Worm (Caenorhabditis elegans) whole organism, L1 larva: ENCODE results near the gene ZC449.5.

Experiments used
- Y116A8C.19 ChIP-seq: sonication (generic microtip); optimal IDR thresholded peaks from 2 replicates; lab custom pipeline; 2016; ENCODE audit warnings: missing compliant biosample characterization, missing genetic modification characterization, borderline replicate concordance
- ama-1 ChIP-seq: fragments of 150-350 bp; optimal IDR thresholded peaks from 2 replicates; lab custom pipeline; 2014
- egl-27 ChIP-seq, 2 experiments: fragments of 150-350 bp in 1 of 2; sonication (generic microtip); optimal IDR thresholded peaks; 3 replicates each; lab custom pipeline; 2017 to 2018; ENCODE audit warnings: missing biosample characterization in 2 of 2, missing genetic modification characterization in 2 of 2, missing genetic modification reagents in 2 of 2
- elt-3 ChIP-seq, 6 experiments: fragments of 150-350 bp in 1 of 6; sonication (generic microtip); optimal IDR thresholded peaks; 2 replicates each; lab custom pipeline; 2017 to 2018; ENCODE audit warnings: missing biosample characterization in 6 of 6, missing genetic modification characterization in 6 of 6, inconsistent platforms in 1 of 6
- fos-1 ChIP-seq: fragments of 150-350 bp; optimal IDR thresholded peaks from 2 replicates; lab custom pipeline; 2014; ENCODE audit warnings: missing biosample characterization, missing genetic modification characterization
- nhr-11 ChIP-seq: fragments of 150-350 bp; optimal IDR thresholded peaks from 2 replicates; lab custom pipeline; 2014; ENCODE audit warnings: missing biosample characterization, missing genetic modification characterization
- unc-62 ChIP-seq: fragments of 150-350 bp; optimal IDR thresholded peaks from 2 replicates; lab custom pipeline; 2014; ENCODE audit warnings: missing biosample characterization, missing genetic modification reagents, missing genetic modification characterization
- xbp-1 ChIP-seq: sonication (generic microtip); optimal IDR thresholded peaks from 2 replicates; lab custom pipeline; 2016; ENCODE audit warnings: missing genetic modification characterization, missing compliant biosample characterization

ce11 chrX:5017591-5017990, 20.0 kb downstream of the ZC449.5 start, which contains the start of gene sek-3:
- no peak for TF ChIP-seq egl-27 (tag; optimal IDR thresholded peaks at IDR 0.05; lab: Kevin White, UChicago)
- no peak for TF ChIP-seq elt-3 (tag; optimal IDR thresholded peaks at IDR 0.05; lab: Kevin White, UChicago)
- no peak for TF ChIP-seq ama-1
- TF ChIP-seq nhr-11 (tag; lab: Kevin White, UChicago), result no peak
- no peak for TF ChIP-seq fos-1 (tag; lab: Kevin White, UChicago)
- no peak for TF ChIP-seq unc-62 (GFP tag; lab: Kevin White, UChicago)
- TF ChIP-seq xbp-1 (tag; lab: Kevin White, UChicago), result no peak
- TF ChIP-seq Y116A8C.19 (tag; lab: Kevin White, UChicago), result no peak
